Worm (Caenorhabditis elegans) whole organism, mixed stage, embryonic: ENCODE measurements around the gene K11H12.10.

Source experiments
- M03D4.4 ChIP-seq: sonication (generic microtip); optimal IDR thresholded peaks from 2 replicates; lab custom pipeline; 2017; ENCODE audit warnings: mild to moderate bottlenecking, missing genetic modification characterization, missing compliant biosample characterization
- bed-3 ChIP-seq: fragments of 200-800 bp; sonication (Bioruptor generic); optimal IDR thresholded peaks from 3 replicates; lab custom pipeline; 2018; ENCODE audit warnings: mild to moderate bottlenecking, missing genetic modification characterization, moderate library complexity, missing compliant biosample characterization
- blmp-1 ChIP-seq: fragments of 150-350 bp; optimal IDR thresholded peaks from 2 replicates; lab custom pipeline; 2014; ENCODE audit warnings: missing biosample characterization, missing genetic modification characterization
- ceh-39 ChIP-seq: fragments of 150-350 bp; optimal IDR thresholded peaks from 2 replicates; lab custom pipeline; 2014; ENCODE audit warnings: missing biosample characterization, missing genetic modification characterization
- ceh-43 ChIP-seq: fragments of 200-800 bp; sonication (Bioruptor generic); optimal IDR thresholded peaks from 2 replicates; lab custom pipeline; 2018; ENCODE audit warnings: mild to moderate bottlenecking, missing genetic modification characterization, moderate library complexity, missing compliant biosample characterization
- ces-1 ChIP-seq: fragments of 150-350 bp; optimal IDR thresholded peaks from 2 replicates; lab custom pipeline; 2014; ENCODE audit warnings: missing biosample characterization, missing genetic modification reagents, missing genetic modification characterization
- cnd-1 ChIP-seq: fragments of 200-800 bp; sonication (Bioruptor generic); optimal IDR thresholded peaks from 2 replicates; lab custom pipeline; 2018; ENCODE audit warnings: mild to moderate bottlenecking, missing genetic modification characterization, missing compliant biosample characterization
- drap-1 ChIP-seq: fragments of 200-800 bp; sonication (Bioruptor generic); optimal IDR thresholded peaks from 3 replicates; lab custom pipeline; 2018; ENCODE audit warnings: mild to moderate bottlenecking, missing genetic modification characterization, missing compliant biosample characterization
- elt-1 ChIP-seq: sonication (generic microtip); optimal IDR thresholded peaks from 2 replicates; lab custom pipeline; 2017; ENCODE audit warnings: missing genetic modification characterization, mild to moderate bottlenecking, missing compliant biosample characterization, antibody characterized with exemption, moderate library complexity, borderline replicate concordance; ENCODE audit not compliant: insufficient read depth
- elt-3 ChIP-seq: fragments of 150-350 bp; optimal IDR thresholded peaks from 2 replicates; lab custom pipeline; 2014; ENCODE audit warnings: missing biosample characterization, missing genetic modification characterization
- flh-1 ChIP-seq: fragments of 200-800 bp; sonication (Bioruptor generic); optimal IDR thresholded peaks from 2 replicates; lab custom pipeline; 2018; ENCODE audit warnings: mild to moderate bottlenecking, missing genetic modification characterization, moderate library complexity, missing compliant biosample characterization
- ham-2 ChIP-seq: fragments of 200-800 bp; sonication (Bioruptor generic); optimal IDR thresholded peaks from 2 replicates; lab custom pipeline; 2018; ENCODE audit warnings: mild to moderate bottlenecking, missing genetic modification characterization, missing compliant biosample characterization
- lin-13 ChIP-seq: fragments of 150-350 bp; optimal IDR thresholded peaks from 2 replicates; lab custom pipeline; 2014; ENCODE audit warnings: missing biosample characterization, missing genetic modification characterization
- lin-32 ChIP-seq: fragments of 200-800 bp; sonication (Bioruptor generic); optimal IDR thresholded peaks from 2 replicates; lab custom pipeline; 2018; ENCODE audit warnings: mild to moderate bottlenecking, missing genetic modification characterization, missing compliant biosample characterization
- lsy-2 ChIP-seq: fragments of 150-350 bp; optimal IDR thresholded peaks from 2 replicates; lab custom pipeline; 2014; ENCODE audit warnings: missing biosample characterization, missing genetic modification characterization
- mep-1 ChIP-seq: fragments of 150-350 bp; optimal IDR thresholded peaks from 2 replicates; lab custom pipeline; 2017; ENCODE audit warnings: missing biosample characterization, missing genetic modification reagents, missing genetic modification characterization, inconsistent platforms
- nhr-12 ChIP-seq: fragments of 150-350 bp; optimal IDR thresholded peaks from 2 replicates; lab custom pipeline; 2014; ENCODE audit warnings: missing biosample characterization, missing genetic modification characterization
- nhr-2 ChIP-seq: fragments of 150-350 bp; optimal IDR thresholded peaks from 2 replicates; lab custom pipeline; 2014; ENCODE audit warnings: missing biosample characterization, missing genetic modification characterization
- nhr-237 ChIP-seq: fragments of 150-350 bp; optimal IDR thresholded peaks from 2 replicates; lab custom pipeline; 2014; ENCODE audit warnings: missing biosample characterization, missing genetic modification characterization
- nhr-28 ChIP-seq: fragments of 150-350 bp; optimal IDR thresholded peaks from 2 replicates; lab custom pipeline; 2014; ENCODE audit warnings: missing biosample characterization, missing genetic modification characterization
- nhr-76 ChIP-seq: sonication (generic microtip); optimal IDR thresholded peaks from 2 replicates; lab custom pipeline; 2017; ENCODE audit warnings: missing biosample characterization, missing genetic modification characterization
- pha-4 ChIP-seq: fragments of 150-350 bp; optimal IDR thresholded peaks from 2 replicates; lab custom pipeline; 2018; ENCODE audit warnings: missing biosample characterization, missing genetic modification reagents, missing genetic modification characterization
- sptf-1 ChIP-seq: sonication (generic microtip); optimal IDR thresholded peaks from 2 replicates; lab custom pipeline; 2017; ENCODE audit warnings: mild to moderate bottlenecking, missing genetic modification characterization, moderate library complexity, missing compliant biosample characterization
- tbx-8 ChIP-seq: fragments of 200-800 bp; sonication (Bioruptor generic); optimal IDR thresholded peaks from 2 replicates; lab custom pipeline; 2018; ENCODE audit warnings: mild to moderate bottlenecking, missing genetic modification characterization, moderate library complexity, missing compliant biosample characterization
- unc-120 ChIP-seq: sonication (generic microtip); optimal IDR thresholded peaks from 2 replicates; lab custom pipeline; 2017; ENCODE audit warnings: missing genetic modification characterization, missing compliant biosample characterization; ENCODE audit not compliant: poor library complexity, severe bottlenecking
- unc-39 ChIP-seq: fragments of 150-350 bp; optimal IDR thresholded peaks from 2 replicates; lab custom pipeline; 2014; ENCODE audit warnings: missing biosample characterization, missing genetic modification characterization
- unc-62 ChIP-seq: fragments of 150-350 bp; optimal IDR thresholded peaks from 2 replicates; lab custom pipeline; 2014; ENCODE audit warnings: missing biosample characterization, missing genetic modification reagents, missing genetic modification characterization
- ztf-11 ChIP-seq: fragments of 150-350 bp; optimal IDR thresholded peaks from 2 replicates; lab custom pipeline; 2014; ENCODE audit warnings: missing biosample characterization, missing genetic modification characterization

Gene K11H12.10

DNA sequence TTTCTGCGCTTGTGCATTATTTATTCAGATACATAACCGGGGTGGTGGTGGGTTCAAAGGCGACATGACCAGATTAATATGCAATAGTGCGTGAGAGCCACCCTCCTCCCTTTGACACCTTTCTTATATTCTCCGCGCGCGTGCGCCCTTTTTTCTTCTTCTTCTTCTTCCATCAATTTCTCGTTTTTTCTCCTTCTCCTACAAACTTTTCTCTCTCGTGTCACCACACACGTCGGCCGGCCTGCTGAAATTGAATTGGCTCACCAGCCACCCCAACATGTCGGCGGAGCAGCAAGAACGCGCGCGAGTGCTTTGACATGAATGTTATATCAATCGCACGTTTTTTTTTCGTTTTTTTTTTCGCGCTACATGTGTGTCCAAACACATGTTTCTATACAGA, 16.3 kb upstream of the K11H12.10 start:
- TF ChIP-seq nhr-12 (tag; lab: Kevin White, UChicago) = no peak
- peak; percentile 21 for TF ChIP-seq ces-1 (GFP tag; lab: Kevin White, UChicago)

DNA sequence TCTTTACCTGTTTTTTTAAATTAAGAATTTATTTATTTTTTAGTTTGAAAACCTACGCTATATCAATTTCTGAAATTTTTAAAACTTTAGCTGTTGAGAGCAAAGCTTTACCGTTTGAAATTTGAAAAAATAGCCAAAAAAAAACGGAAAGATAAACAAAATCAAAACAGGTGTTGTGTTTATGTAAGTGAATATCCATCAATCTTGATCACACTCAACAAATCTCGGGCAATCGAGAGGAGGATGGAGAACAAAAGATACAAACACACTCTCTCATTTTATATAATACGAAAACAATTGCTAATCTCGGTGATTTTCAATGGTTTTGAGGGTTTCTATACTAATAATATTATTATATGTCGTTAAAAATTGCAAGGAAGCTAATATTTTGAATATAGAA, 14.3 kb upstream of the K11H12.10 start:
- TF ChIP-seq unc-62 (GFP tag; lab: Kevin White, UChicago) (peak; percentile 47), nhr-76 (tag; lab: Kevin White, UChicago) (no peak)

DNA sequence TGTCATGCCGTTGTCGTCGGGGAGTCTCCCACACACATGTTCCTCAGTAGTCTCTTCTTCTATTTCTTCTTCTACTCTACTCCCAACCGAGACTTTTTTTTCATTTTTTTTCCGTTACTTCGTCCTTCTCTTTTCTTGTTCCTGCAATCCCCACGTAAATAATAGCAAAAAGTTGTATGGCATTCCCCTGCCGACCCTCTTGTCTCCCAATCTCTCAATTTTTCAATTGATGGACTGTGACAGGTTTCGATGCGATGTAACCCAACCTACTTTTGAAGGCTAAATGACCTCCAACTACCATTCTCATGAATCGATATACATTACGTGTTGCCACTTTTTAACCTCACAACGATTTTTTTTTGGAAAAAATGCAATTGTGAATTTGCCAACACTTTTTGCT, 11.8 kb upstream of the K11H12.10 start:
- TF ChIP-seq ces-1 (GFP tag; lab: Kevin White, UChicago) (no peak), unc-39 (tag; lab: Kevin White, UChicago) (no peak), ceh-39 (tag; lab: Kevin White, UChicago) (no peak), unc-62 (GFP tag; lab: Kevin White, UChicago) (peak; percentile 31)

DNA sequence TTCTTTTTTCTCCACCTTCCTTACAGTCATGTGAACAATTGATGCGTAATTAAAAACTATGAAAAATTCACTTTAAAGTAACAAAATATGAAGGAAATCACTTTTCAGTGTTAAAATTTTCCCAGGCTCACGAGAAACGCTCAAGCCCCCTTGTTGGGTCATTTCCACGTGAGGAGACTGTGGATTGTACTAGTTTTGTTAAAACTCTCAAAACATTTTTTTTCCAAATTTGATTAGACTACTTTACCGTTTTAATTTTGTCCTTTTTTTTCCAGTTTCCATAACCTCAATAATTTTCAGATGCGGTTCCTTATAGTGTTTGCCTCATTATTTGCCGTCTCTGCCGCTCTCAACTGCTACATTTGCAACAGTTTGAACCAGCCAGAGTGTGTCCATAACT, 10.7 kb upstream of the K11H12.10 start, which contains the start of gene K11H12.7:
Gene K11H12.7, plus strand, starts transcription at position 301 of the 400 bp plus-strand sequence.
- no peak for TF ChIP-seq ceh-43 (GFP tag; lab: Kevin White, UChicago)
- no peak for TF ChIP-seq nhr-28 (tag; lab: Kevin White, UChicago)
- no peak for TF ChIP-seq ham-2 (GFP tag; lab: Kevin White, UChicago)
- no peak for TF ChIP-seq mep-1 (tag; lab: Kevin White, UChicago)
- TF ChIP-seq lin-32 (GFP tag; lab: Kevin White, UChicago) = no peak
- no peak for TF ChIP-seq cnd-1 (tag; lab: Kevin White, UChicago)
- TF ChIP-seq pha-4 = no peak
- TF ChIP-seq nhr-2 (tag; lab: Kevin White, UChicago) = no peak
- no peak for TF ChIP-seq lin-13
- no peak for TF ChIP-seq nhr-12 (tag; lab: Kevin White, UChicago)
- TF ChIP-seq, all 35 proteins: peak for 0

DNA sequence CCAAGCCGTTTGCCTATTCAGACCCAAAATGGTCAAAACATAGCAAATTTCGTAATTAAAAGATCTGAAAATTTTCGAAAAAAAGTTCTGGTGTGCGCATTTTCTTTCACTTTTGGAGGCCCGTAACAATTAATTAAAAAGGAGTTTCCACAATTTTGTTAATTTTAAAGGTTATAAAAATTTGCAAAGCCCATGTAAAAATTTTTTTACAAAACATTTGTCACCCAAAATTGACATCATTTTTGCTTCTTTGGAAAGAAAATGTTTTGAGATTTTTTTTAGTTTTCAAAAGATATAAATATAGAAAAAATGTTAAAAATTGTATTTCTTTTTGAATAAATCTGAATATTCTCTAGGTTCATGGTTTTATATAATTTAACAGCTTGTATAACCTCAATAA, 8.9 kb upstream of the K11H12.10 start, which contains the start of gene K11H12.6:
Gene K11H12.6, plus strand, starts transcription at position 301 of the 400 bp plus-strand sequence.
- TF ChIP-seq flh-1 = no peak

DNA sequence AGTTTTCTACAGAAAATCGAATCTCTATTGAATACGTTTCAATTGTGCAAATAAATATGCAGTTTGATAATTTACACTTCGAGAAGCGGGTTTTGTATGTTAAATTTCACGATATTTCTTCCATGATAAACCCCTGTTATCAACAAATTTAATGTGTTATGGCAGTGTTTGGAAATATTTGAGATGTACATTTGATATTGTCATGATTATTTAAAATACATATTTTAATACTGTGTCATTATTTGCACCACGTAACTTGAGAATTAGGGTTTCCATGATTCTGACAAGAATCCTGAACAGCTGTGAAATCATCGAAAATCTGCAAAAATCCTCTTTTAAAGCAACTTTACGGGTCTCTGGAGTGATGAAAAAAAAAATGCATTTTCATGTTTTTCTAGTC, 5.4 kb upstream of the K11H12.10 start, which contains the start of gene K11H12.11:
Gene K11H12.11, minus strand, starts transcription at position 101 of the 400 bp plus-strand sequence.
- TF ChIP-seq elt-1 (tag; lab: Kevin White, UChicago) (no peak), blmp-1 (no peak), nhr-28 (tag; lab: Kevin White, UChicago) (no peak), M03D4.4 (tag; lab: Kevin White, UChicago) (no peak), bed-3 (GFP tag; lab: Kevin White, UChicago) (no peak), ztf-11 (no peak), ham-2 (GFP tag; lab: Kevin White, UChicago) (no peak), drap-1 (GFP tag; lab: Kevin White, UChicago) (no peak), unc-120 (tag; lab: Kevin White, UChicago) (no peak), pha-4 (no peak), nhr-76 (tag; lab: Kevin White, UChicago) (no peak), sptf-1 (no peak), lsy-2 (tag; lab: Kevin White, UChicago) (no peak), cnd-1 (tag; lab: Kevin White, UChicago) (no peak), elt-3 (tag; lab: Kevin White, UChicago) (no peak), ces-1 (GFP tag; lab: Kevin White, UChicago) (no peak), lin-13 (no peak)

DNA sequence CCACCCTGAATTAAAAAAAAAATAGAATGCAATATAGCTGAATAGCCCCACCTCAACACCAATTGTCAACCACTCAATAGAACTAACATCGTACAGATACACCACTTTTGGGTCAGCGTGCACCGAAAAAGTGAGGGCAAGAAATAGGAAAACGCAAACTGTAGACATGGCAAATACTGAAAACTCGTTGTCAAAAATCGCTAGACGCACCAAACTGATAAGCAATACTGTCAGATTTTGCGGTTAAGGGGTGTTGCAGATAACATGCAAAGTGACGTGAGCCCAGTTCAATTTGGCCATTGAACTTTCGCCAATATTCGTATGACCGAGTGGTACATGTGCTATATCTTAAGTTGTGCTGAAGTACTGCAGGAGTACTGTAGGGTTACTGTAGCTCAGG, 2.6 kb upstream of the K11H12.10 start, which contains the start of gene K11H12.3:
Gene K11H12.3, minus strand, starts transcription at position 168 of the 400 bp plus-strand sequence.
- no peak for TF ChIP-seq drap-1 (GFP tag; lab: Kevin White, UChicago)
- no peak for TF ChIP-seq nhr-28 (tag; lab: Kevin White, UChicago)
- TF ChIP-seq tbx-8 (GFP tag; lab: Kevin White, UChicago) = no peak
- TF ChIP-seq nhr-237 = no peak
- no peak for TF ChIP-seq nhr-2 (tag; lab: Kevin White, UChicago)
- no peak for TF ChIP-seq nhr-12 (tag; lab: Kevin White, UChicago)
- no peak for TF ChIP-seq bed-3 (GFP tag; lab: Kevin White, UChicago)
- TF ChIP-seq ztf-11 = no peak
- no peak for TF ChIP-seq ham-2 (GFP tag; lab: Kevin White, UChicago)
